Worm (Caenorhabditis elegans) whole organism, L3 larva: ENCODE data around the gene F01D5.7.
"Not testable (repeated sequence)": the region's sequence is repeated elsewhere in the genome, so short reads cannot be mapped to it uniquely, and the experiment has no call there.

Source experiments
- R02D3.7 ChIP-seq: fragments of 150-350 bp; optimal IDR thresholded peaks from 2 replicates; lab custom pipeline; 2014; ENCODE audit warnings: missing biosample characterization, missing genetic modification characterization
- ZK546.5 ChIP-seq: sonication (generic microtip); optimal IDR thresholded peaks from 2 replicates; lab custom pipeline; 2017; ENCODE audit warnings: missing biosample characterization, missing genetic modification characterization
- aly-2 ChIP-seq: fragments of 150-350 bp; optimal IDR thresholded peaks from 2 replicates; lab custom pipeline; 2014; ENCODE audit warnings: missing biosample characterization, missing genetic modification characterization
- ama-1 ChIP-seq: fragments of 150-350 bp; optimal IDR thresholded peaks from 2 replicates; lab custom pipeline; 2018
- ceh-16 ChIP-seq: sonication (generic microtip); optimal IDR thresholded peaks from 2 replicates; lab custom pipeline; 2017; ENCODE audit warnings: missing biosample characterization, missing genetic modification characterization
- ceh-28 ChIP-seq: fragments of 150-350 bp; optimal IDR thresholded peaks from 2 replicates; lab custom pipeline; 2014; ENCODE audit warnings: missing biosample characterization, missing genetic modification reagents, missing genetic modification characterization
- ceh-82 ChIP-seq: fragments of 150-350 bp; optimal IDR thresholded peaks from 2 replicates; lab custom pipeline; 2014; ENCODE audit warnings: missing biosample characterization, missing genetic modification characterization
- ceh-9 ChIP-seq: sonication (generic microtip); optimal IDR thresholded peaks from 2 replicates; lab custom pipeline; 2018; ENCODE audit warnings: missing biosample characterization, missing genetic modification characterization
- daf-12 ChIP-seq: fragments of 150-350 bp; optimal IDR thresholded peaks from 2 replicates; lab custom pipeline; 2014; ENCODE audit warnings: missing biosample characterization, missing genetic modification reagents, missing genetic modification characterization
- egl-27 ChIP-seq: sonication (generic microtip); optimal IDR thresholded peaks from 4 replicates; lab custom pipeline; 2017; ENCODE audit warnings: missing biosample characterization, missing genetic modification reagents, missing genetic modification characterization
- egl-5 ChIP-seq: fragments of 150-350 bp; optimal IDR thresholded peaks from 2 replicates; lab custom pipeline; 2017; ENCODE audit warnings: missing biosample characterization, missing genetic modification reagents, missing genetic modification characterization, inconsistent platforms
- elt-1 ChIP-seq: fragments of 150-350 bp; optimal IDR thresholded peaks from 2 replicates; lab custom pipeline; 2014; ENCODE audit warnings: missing biosample characterization, missing genetic modification characterization
- elt-2 ChIP-seq: sonication (generic microtip); optimal IDR thresholded peaks from 2 replicates; lab custom pipeline; 2016; ENCODE audit warnings: missing genetic modification reagents, mild to moderate bottlenecking, missing genetic modification characterization, missing compliant biosample characterization
- elt-3 ChIP-seq, 3 experiments: fragments of 150-350 bp in 1 of 3; sonication (generic microtip) in 2 of 3; optimal IDR thresholded peaks; 2 replicates in 2 of 3; 4 replicates in 1 of 3; lab custom pipeline; 2014 to 2017; ENCODE audit warnings: missing biosample characterization in 3 of 3, missing genetic modification characterization in 3 of 3
- eor-1 ChIP-seq, 2 experiments: fragments of 150-350 bp; optimal IDR thresholded peaks; 2 replicates each; lab custom pipeline; 2014 to 2018; ENCODE audit warnings: missing biosample characterization in 2 of 2, missing genetic modification characterization in 2 of 2
- fkh-10 ChIP-seq: sonication (generic microtip); optimal IDR thresholded peaks from 2 replicates; lab custom pipeline; 2017; ENCODE audit warnings: missing biosample characterization, missing genetic modification reagents, missing genetic modification characterization
- fkh-2 ChIP-seq: fragments of 150-350 bp; optimal IDR thresholded peaks from 2 replicates; lab custom pipeline; 2014; ENCODE audit warnings: missing biosample characterization, missing genetic modification reagents, missing genetic modification characterization
- fos-1 ChIP-seq: fragments of 150-350 bp; optimal IDR thresholded peaks from 2 replicates; lab custom pipeline; 2014; ENCODE audit warnings: missing biosample characterization, missing genetic modification characterization
- hmg-11 ChIP-seq: sonication (generic microtip); optimal IDR thresholded peaks from 2 replicates; lab custom pipeline; 2016; ENCODE audit warnings: missing genetic modification characterization, missing compliant biosample characterization
- lin-15B ChIP-seq: fragments of 150-350 bp; optimal IDR thresholded peaks from 2 replicates; lab custom pipeline; 2014; ENCODE audit warnings: missing biosample characterization, missing genetic modification characterization
- lin-39 ChIP-seq: fragments of 150-350 bp; optimal IDR thresholded peaks from 2 replicates; lab custom pipeline; 2018; ENCODE audit warnings: missing biosample characterization, missing genetic modification reagents, missing genetic modification characterization
- lsy-12 ChIP-seq: sonication (generic microtip); optimal IDR thresholded peaks from 2 replicates; lab custom pipeline; 2016; ENCODE audit warnings: mild to moderate bottlenecking, missing genetic modification characterization, missing compliant biosample characterization
- mdl-1 ChIP-seq: fragments of 150-350 bp; optimal IDR thresholded peaks from 2 replicates; lab custom pipeline; 2014; ENCODE audit warnings: missing biosample characterization, missing genetic modification characterization
- nfya-1 ChIP-seq: sonication (generic microtip); optimal IDR thresholded peaks from 2 replicates; lab custom pipeline; 2017; ENCODE audit warnings: missing genetic modification characterization, mild to moderate bottlenecking, missing compliant biosample characterization, antibody characterized with exemption, moderate library complexity; ENCODE audit not compliant: insufficient read depth
- nhr-11 ChIP-seq: fragments of 150-350 bp; optimal IDR thresholded peaks from 2 replicates; lab custom pipeline; 2014; ENCODE audit warnings: missing biosample characterization, missing genetic modification characterization
- nhr-12 ChIP-seq: fragments of 150-350 bp; optimal IDR thresholded peaks from 2 replicates; lab custom pipeline; 2014; ENCODE audit warnings: missing biosample characterization, missing genetic modification characterization
- nhr-237 ChIP-seq: fragments of 150-350 bp; optimal IDR thresholded peaks from 2 replicates; lab custom pipeline; 2014; ENCODE audit warnings: missing biosample characterization, missing genetic modification characterization
- nhr-25 ChIP-seq: sonication (generic microtip); optimal IDR thresholded peaks from 2 replicates; lab custom pipeline; 2017; ENCODE audit warnings: missing biosample characterization, missing genetic modification characterization
- nhr-28 ChIP-seq: fragments of 150-350 bp; optimal IDR thresholded peaks from 2 replicates; lab custom pipeline; 2014; ENCODE audit warnings: missing biosample characterization, missing genetic modification characterization
- nhr-43 ChIP-seq: sonication (generic microtip); optimal IDR thresholded peaks from 2 replicates; lab custom pipeline; 2016; ENCODE audit warnings: mild to moderate bottlenecking, missing genetic modification characterization, missing compliant biosample characterization; ENCODE audit not compliant: poor library complexity, severe bottlenecking
- nhr-67 ChIP-seq: fragments of 150-350 bp; optimal IDR thresholded peaks from 2 replicates; lab custom pipeline; 2014; ENCODE audit warnings: missing biosample characterization, missing genetic modification characterization
- nhr-76 ChIP-seq: fragments of 150-350 bp; sonication (generic microtip); optimal IDR thresholded peaks from 5 replicates; lab custom pipeline; 2014; ENCODE audit warnings: missing biosample characterization, missing genetic modification characterization
- nhr-77 ChIP-seq: fragments of 150-350 bp; optimal IDR thresholded peaks from 2 replicates; lab custom pipeline; 2014; ENCODE audit warnings: missing biosample characterization, missing genetic modification characterization
- pha-4 ChIP-seq: fragments of 150-350 bp; optimal IDR thresholded peaks from 2 replicates; lab custom pipeline; 2014; ENCODE audit warnings: missing biosample characterization, missing genetic modification reagents, missing genetic modification characterization
- sea-2 ChIP-seq: fragments of 150-350 bp; sonication (generic microtip); optimal IDR thresholded peaks from 4 replicates; lab custom pipeline; 2014; ENCODE audit warnings: missing biosample characterization, missing genetic modification reagents, missing genetic modification characterization
- skn-1 ChIP-seq: fragments of 150-350 bp; optimal IDR thresholded peaks from 2 replicates; lab custom pipeline; 2014; ENCODE audit warnings: missing biosample characterization, missing genetic modification characterization
- snpc-4 ChIP-seq: fragments of 150-350 bp; optimal IDR thresholded peaks from 2 replicates; lab custom pipeline; 2014; ENCODE audit warnings: missing biosample characterization, missing genetic modification characterization
- tbx-2 ChIP-seq: sonication (generic microtip); optimal IDR thresholded peaks from 2 replicates; lab custom pipeline; 2016; ENCODE audit warnings: mild to moderate bottlenecking, missing genetic modification characterization, missing compliant biosample characterization
- unc-62 ChIP-seq: fragments of 150-350 bp; sonication (generic microtip); optimal IDR thresholded peaks from 4 replicates; lab custom pipeline; 2014; ENCODE audit warnings: missing biosample characterization, missing genetic modification reagents, missing genetic modification characterization
- zag-1 ChIP-seq: fragments of 150-350 bp; optimal IDR thresholded peaks from 2 replicates; lab custom pipeline; 2014; ENCODE audit warnings: missing biosample characterization, missing genetic modification characterization
- ztf-4 ChIP-seq: fragments of 150-350 bp; optimal IDR thresholded peaks from 2 replicates; lab custom pipeline; 2014; ENCODE audit warnings: missing biosample characterization, missing genetic modification characterization

Gene F01D5.7

ce11 chrII:14018887-14019286 is 10.4 kb downstream of the F01D5.7 start:
- TF ChIP-seq ceh-28 (tag; lab: Kevin White, UChicago) (peak; percentile 83), elt-2 (tag; lab: Kevin White, UChicago) (no peak), tbx-2 (tag; lab: Kevin White, UChicago) (no peak), skn-1 (tag; lab: Kevin White, UChicago) (no peak), eor-1 (tag; optimal IDR thresholded peaks at IDR 0.05; lab: Kevin White, UChicago) (no peak)

ce11 chrII:14021230-14021629 is 12.8 kb downstream of the F01D5.7 start, which contains the start of gene F01D5.10:
Gene F01D5.10 (minus strand): TSS chrII:14021330.
- not testable (repeated sequence) for TF ChIP-seq nhr-77 (tag; lab: Kevin White, UChicago); fos-1 (tag; lab: Kevin White, UChicago); nhr-25
- TF ChIP-seq, all 47 proteins: peak for 0; not testable (repeated sequence) for 47

- TF ChIP-seq sea-2 = no peak
- no peak for TF ChIP-seq nhr-77 (tag; lab: Kevin White, UChicago)
- no peak for TF ChIP-seq egl-27
- peak; percentile 6 for TF ChIP-seq nhr-43 (tag; lab: Kevin White, UChicago)
- no peak for TF ChIP-seq pha-4 (tag; lab: Kevin White, UChicago)
- no peak for TF ChIP-seq lin-15B (tag; lab: Kevin White, UChicago)
- TF ChIP-seq nfya-1 = no peak
- peak; percentile 10 for TF ChIP-seq elt-2 (tag; lab: Kevin White, UChicago)
- TF ChIP-seq fkh-10 (GFP tag; lab: Kevin White, UChicago) = no peak
- TF ChIP-seq elt-1 (tag; lab: Kevin White, UChicago) = no peak
- TF ChIP-seq, all 47 proteins: peak for 2
These were observed 24.2 kb downstream of the F01D5.7 start for ce11 chrII:14032705-14033104.

ce11 chrII:14034559-14034958 is 26.1 kb downstream of the F01D5.7 start:
- TF ChIP-seq nhr-237 (tag; lab: Kevin White, UChicago) (no peak), nhr-67 (tag; lab: Kevin White, UChicago) (no peak), ztf-4 (tag; lab: Kevin White, UChicago) (no peak), unc-62 (GFP tag; lab: Kevin White, UChicago) (no peak), pha-4 (tag; lab: Kevin White, UChicago) (no peak), lsy-12 (tag; lab: Kevin White, UChicago) (no peak), ceh-28 (tag; lab: Kevin White, UChicago) (no peak), mdl-1 (no peak)

ce11 chrII:14036724-14037483 is 28.4 kb downstream of the F01D5.7 start:
- TF ChIP-seq R02D3.7 (no peak), egl-5 (no peak), nhr-28 (no peak), nhr-77 (tag; lab: Kevin White, UChicago) (no peak), elt-1 (tag; lab: Kevin White, UChicago) (no peak), nhr-11 (no peak), daf-12 (no peak), nhr-76 (tag; lab: Kevin White, UChicago) (no peak), ama-1 (lab: Kevin White, UChicago) (no peak), ceh-82 (tag; lab: Kevin White, UChicago) (no peak), nhr-12 (tag; lab: Kevin White, UChicago) (no peak), ceh-16 (tag; lab: Kevin White, UChicago) (no peak), snpc-4 (tag; lab: Kevin White, UChicago) (no peak), aly-2 (tag; lab: Kevin White, UChicago) (no peak), lsy-12 (tag; lab: Kevin White, UChicago) (no peak), sea-2 (no peak), ZK546.5 (tag; lab: Kevin White, UChicago) (no peak), hmg-11 (tag; lab: Kevin White, UChicago) (peak; percentile 10), nhr-67 (tag; lab: Kevin White, UChicago) (no peak), elt-3 (tag; optimal IDR thresholded peaks at IDR 0.05; lab: Kevin White, UChicago) (no peak), fkh-10 (GFP tag; lab: Kevin White, UChicago) (peak; percentile 83), fkh-2 (tag; lab: Kevin White, UChicago) (no peak), fos-1 (tag; lab: Kevin White, UChicago) (no peak), ztf-4 (tag; lab: Kevin White, UChicago) (no peak), elt-2 (tag; lab: Kevin White, UChicago) (no peak), lin-39 (tag; lab: Kevin White, UChicago) (peak; percentile 83), ceh-9 (no peak), nfya-1 (peak; percentile 61), zag-1 (no peak)
